Worm (Caenorhabditis elegans) whole organism, late embryonic: ENCODE data around the gene srlf-5.

Experiments used
- C08G9.2 ChIP-seq: sonication (generic microtip); optimal IDR thresholded peaks from 2 replicates; lab custom pipeline; 2016; ENCODE audit warnings: mild to moderate bottlenecking, missing genetic modification characterization, moderate library complexity, missing compliant biosample characterization
- C38D4.7 ChIP-seq: fragments of 200-800 bp; sonication (Bioruptor generic); optimal IDR thresholded peaks from 2 replicates; lab custom pipeline; 2018; ENCODE audit warnings: mild to moderate bottlenecking, missing genetic modification characterization, moderate library complexity, missing compliant biosample characterization
- F13H6.1 ChIP-seq: sonication (generic microtip); optimal IDR thresholded peaks from 2 replicates; lab custom pipeline; 2016; ENCODE audit warnings: missing genetic modification characterization, missing compliant biosample characterization
- K02D7.2 ChIP-seq: sonication (generic microtip); optimal IDR thresholded peaks from 2 replicates; lab custom pipeline; 2017; ENCODE audit warnings: mild to moderate bottlenecking, missing genetic modification characterization, missing compliant biosample characterization
- T23F11.4 ChIP-seq: fragments of 200-800 bp; sonication (Bioruptor generic); optimal IDR thresholded peaks from 2 replicates; lab custom pipeline; 2018; ENCODE audit warnings: mild to moderate bottlenecking, missing genetic modification characterization, missing compliant biosample characterization
- ahr-1 ChIP-seq: sonication (generic microtip); optimal IDR thresholded peaks from 2 replicates; lab custom pipeline; 2016; ENCODE audit warnings: missing genetic modification characterization, missing compliant biosample characterization
- ceh-14 ChIP-seq: sonication (generic microtip); optimal IDR thresholded peaks from 2 replicates; lab custom pipeline; 2016; ENCODE audit warnings: missing genotype, missing genetic modification characterization, missing compliant biosample characterization
- ceh-18 ChIP-seq: sonication (generic microtip); optimal IDR thresholded peaks from 2 replicates; lab custom pipeline; 2016; ENCODE audit warnings: missing genetic modification characterization, missing compliant biosample characterization
- ceh-19 ChIP-seq: fragments of 200-800 bp; sonication (Bioruptor generic); optimal IDR thresholded peaks from 2 replicates; lab custom pipeline; 2018; ENCODE audit warnings: mild to moderate bottlenecking, missing genetic modification characterization, missing compliant biosample characterization
- ceh-2 ChIP-seq: sonication (generic microtip); optimal IDR thresholded peaks from 2 replicates; lab custom pipeline; 2016; ENCODE audit warnings: missing genotype, missing genetic modification characterization, missing compliant biosample characterization
- ceh-31 ChIP-seq: sonication (generic microtip); optimal IDR thresholded peaks from 2 replicates; lab custom pipeline; 2016; ENCODE audit warnings: missing genetic modification characterization, missing compliant biosample characterization
- ceh-34 ChIP-seq: sonication (generic microtip); optimal IDR thresholded peaks from 2 replicates; lab custom pipeline; 2016; ENCODE audit warnings: mild to moderate bottlenecking, missing genetic modification characterization, missing compliant biosample characterization
- ceh-48 ChIP-seq: sonication (generic microtip); optimal IDR thresholded peaks from 2 replicates; lab custom pipeline; 2016; ENCODE audit warnings: missing genetic modification characterization, inconsistent platforms, missing compliant biosample characterization
- ceh-6 ChIP-seq: fragments of 200-800 bp; sonication (Bioruptor generic); optimal IDR thresholded peaks from 2 replicates; lab custom pipeline; 2018; ENCODE audit warnings: mild to moderate bottlenecking, missing genetic modification characterization, missing compliant biosample characterization
- ceh-9 ChIP-seq: sonication (generic microtip); optimal IDR thresholded peaks from 2 replicates; lab custom pipeline; 2016; ENCODE audit warnings: mild to moderate bottlenecking, missing genetic modification characterization, inconsistent platforms, missing compliant biosample characterization
- che-1 ChIP-seq: sonication (generic microtip); optimal IDR thresholded peaks from 2 replicates; lab custom pipeline; 2016; ENCODE audit warnings: mild to moderate bottlenecking, missing genetic modification characterization, missing compliant biosample characterization
- dmd-4 ChIP-seq: sonication (generic microtip); optimal IDR thresholded peaks from 2 replicates; lab custom pipeline; 2016; ENCODE audit warnings: borderline replicate concordance, missing genetic modification characterization, missing compliant biosample characterization
- dve-1 ChIP-seq: sonication (generic microtip); optimal IDR thresholded peaks from 2 replicates; lab custom pipeline; 2017; ENCODE audit warnings: antibody characterized with exemption, mild to moderate bottlenecking, missing genetic modification characterization, missing compliant biosample characterization
- elt-2 ChIP-seq: sonication (generic microtip); optimal IDR thresholded peaks from 2 replicates; lab custom pipeline; 2016; ENCODE audit warnings: missing genetic modification reagents, missing genetic modification characterization, missing compliant biosample characterization
- fax-1 ChIP-seq: sonication (generic microtip); optimal IDR thresholded peaks from 2 replicates; lab custom pipeline; 2016; ENCODE audit warnings: missing genotype, missing genetic modification characterization, missing compliant biosample characterization
- hlh-13 ChIP-seq: fragments of 200-800 bp; sonication (Bioruptor generic); optimal IDR thresholded peaks from 2 replicates; lab custom pipeline; 2018; ENCODE audit warnings: mild to moderate bottlenecking, missing genetic modification characterization, missing compliant biosample characterization
- hlh-30 ChIP-seq: sonication (generic microtip); optimal IDR thresholded peaks from 2 replicates; lab custom pipeline; 2017; ENCODE audit warnings: antibody characterized with exemption, missing genetic modification characterization, missing compliant biosample characterization; ENCODE audit not compliant: insufficient read depth
- lim-6 ChIP-seq: sonication (generic microtip); optimal IDR thresholded peaks from 2 replicates; lab custom pipeline; 2016; ENCODE audit warnings: missing genetic modification characterization, missing compliant biosample characterization
- lin-11 ChIP-seq: fragments of 200-800 bp; sonication (Bioruptor generic); optimal IDR thresholded peaks from 2 replicates; lab custom pipeline; 2018; ENCODE audit warnings: mild to moderate bottlenecking, missing genetic modification characterization, missing compliant biosample characterization
- madf-2 ChIP-seq: sonication (generic microtip); optimal IDR thresholded peaks from 2 replicates; lab custom pipeline; 2017; ENCODE audit warnings: missing genetic modification characterization, missing compliant biosample characterization
- mec-3 ChIP-seq: sonication (generic microtip); optimal IDR thresholded peaks from 2 replicates; lab custom pipeline; 2016; ENCODE audit warnings: borderline replicate concordance, missing genetic modification characterization, missing compliant biosample characterization
- nhr-11 ChIP-seq: fragments of 150-350 bp; optimal IDR thresholded peaks from 2 replicates; lab custom pipeline; 2014; ENCODE audit warnings: missing biosample characterization, missing genetic modification characterization
- npax-4 ChIP-seq: sonication (generic microtip); optimal IDR thresholded peaks from 2 replicates; lab custom pipeline; 2016; ENCODE audit warnings: missing genetic modification characterization, missing compliant biosample characterization
- pag-3 ChIP-seq: sonication (generic microtip); optimal IDR thresholded peaks from 2 replicates; lab custom pipeline; 2016; ENCODE audit warnings: missing compliant biosample characterization, missing genetic modification characterization, borderline replicate concordance
- pat-9 ChIP-seq: fragments of 200-800 bp; sonication (Bioruptor generic); optimal IDR thresholded peaks from 2 replicates; lab custom pipeline; 2018; ENCODE audit warnings: mild to moderate bottlenecking, missing genetic modification characterization, moderate library complexity, missing compliant biosample characterization
- pax-1 ChIP-seq: fragments of 150-350 bp; optimal IDR thresholded peaks from 2 replicates; lab custom pipeline; 2014; ENCODE audit warnings: missing biosample characterization, missing genetic modification characterization
- pha-2 ChIP-seq: sonication (generic microtip); optimal IDR thresholded peaks from 2 replicates; lab custom pipeline; 2017; ENCODE audit warnings: mild to moderate bottlenecking, missing genetic modification characterization, missing compliant biosample characterization
- pqm-1 ChIP-seq: sonication (generic microtip); optimal IDR thresholded peaks from 2 replicates; lab custom pipeline; 2016; ENCODE audit warnings: missing genetic modification characterization, missing compliant biosample characterization
- rnt-1 ChIP-seq: sonication (generic microtip); optimal IDR thresholded peaks from 2 replicates; lab custom pipeline; 2016; ENCODE audit warnings: missing genetic modification characterization, missing compliant biosample characterization
- sox-2 ChIP-seq: fragments of 200-800 bp; sonication (Bioruptor generic); IDR thresholded peaks from 2 replicates; pipeline ENCODE4 v1.3.6; 2022; ENCODE audit warnings: missing genetic modification reagents, missing genetic modification characterization, missing compliant biosample characterization
- tbx-7 ChIP-seq: sonication (generic microtip); optimal IDR thresholded peaks from 2 replicates; lab custom pipeline; 2016; ENCODE audit warnings: missing genotype, missing genetic modification characterization, missing compliant biosample characterization
- unc-3 ChIP-seq, 2 experiments: fragments of 200-800 bp in 1 of 2; sonication (Bioruptor generic) in 1 of 2; sonication (generic microtip) in 1 of 2; conservative IDR thresholded peaks in 1 of 2; optimal IDR thresholded peaks in 1 of 2; 2 replicates each; pipeline versions ENCODE4 v1.3.6 to Lab custom; 2016 to 2022; ENCODE audit warnings: missing compliant biosample characterization in 2 of 2, missing genetic modification characterization in 2 of 2, missing genetic modification reagents in 1 of 2
- unc-42 ChIP-seq: sonication (generic microtip); optimal IDR thresholded peaks from 2 replicates; lab custom pipeline; 2016; ENCODE audit warnings: missing genotype, missing genetic modification characterization, missing compliant biosample characterization
- unc-86 ChIP-seq: sonication (generic microtip); optimal IDR thresholded peaks from 2 replicates; lab custom pipeline; 2016; ENCODE audit warnings: missing genetic modification characterization, missing compliant biosample characterization
- ztf-16 ChIP-seq: sonication (generic microtip); optimal IDR thresholded peaks from 2 replicates; lab custom pipeline; 2017; ENCODE audit warnings: missing genetic modification characterization, missing compliant biosample characterization

srlf-5 gene

DNA sequence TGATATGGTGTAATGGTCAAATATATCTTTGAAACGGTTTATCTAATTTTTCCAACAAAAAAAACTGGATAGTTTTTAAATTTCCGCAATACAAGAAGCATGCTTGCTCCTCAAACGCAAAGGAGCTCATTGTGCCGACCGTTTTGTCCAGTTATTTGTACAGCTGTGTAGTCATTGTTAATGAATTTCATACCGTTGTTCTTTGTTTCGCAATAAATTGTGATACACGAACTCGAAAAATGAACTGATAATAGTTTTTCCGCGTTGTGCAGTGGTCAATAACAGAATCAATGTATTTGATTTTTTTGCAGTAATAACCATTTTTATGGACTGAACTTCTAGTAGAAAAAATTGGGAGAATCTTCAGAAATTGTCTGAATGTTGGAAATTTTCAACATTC lies 27.7 kb downstream of the srlf-5 start:
- no peak for TF ChIP-seq tbx-7 (tag; lab: Kevin White, UChicago)
- TF ChIP-seq pag-3 (tag; lab: Kevin White, UChicago), result no peak
- no peak for TF ChIP-seq ceh-2 (tag; lab: Kevin White, UChicago)
- TF ChIP-seq F13H6.1 (tag; lab: Kevin White, UChicago), result no peak
- no peak for TF ChIP-seq ceh-9 (tag; lab: Kevin White, UChicago)
- TF ChIP-seq lin-11 (tag; lab: Kevin White, UChicago), result no peak
- no peak for TF ChIP-seq mec-3 (tag; lab: Kevin White, UChicago)
- no peak for TF ChIP-seq lim-6
- TF ChIP-seq C08G9.2 (tag; lab: Kevin White, UChicago), result no peak
- TF ChIP-seq ceh-48 (tag; lab: Kevin White, UChicago), result no peak
- no peak for TF ChIP-seq dve-1 (tag; lab: Kevin White, UChicago)
- TF ChIP-seq fax-1 (tag; lab: Kevin White, UChicago), result no peak
- TF ChIP-seq unc-42 (tag; lab: Kevin White, UChicago), result no peak
- no peak for TF ChIP-seq elt-2 (tag; lab: Kevin White, UChicago)
- no peak for TF ChIP-seq ahr-1 (tag; lab: Kevin White, UChicago)
- TF ChIP-seq unc-3 (GFP tag; conservative IDR thresholded peaks at IDR 0.05; lab: Robert Waterston, UW), result no peak
- no peak for TF ChIP-seq unc-3 (tag; optimal IDR thresholded peaks at IDR 0.05; lab: Kevin White, UChicago)
- TF ChIP-seq npax-4 (tag; lab: Kevin White, UChicago), result no peak
- no peak for TF ChIP-seq nhr-11
- TF ChIP-seq pqm-1, result no peak

DNA sequence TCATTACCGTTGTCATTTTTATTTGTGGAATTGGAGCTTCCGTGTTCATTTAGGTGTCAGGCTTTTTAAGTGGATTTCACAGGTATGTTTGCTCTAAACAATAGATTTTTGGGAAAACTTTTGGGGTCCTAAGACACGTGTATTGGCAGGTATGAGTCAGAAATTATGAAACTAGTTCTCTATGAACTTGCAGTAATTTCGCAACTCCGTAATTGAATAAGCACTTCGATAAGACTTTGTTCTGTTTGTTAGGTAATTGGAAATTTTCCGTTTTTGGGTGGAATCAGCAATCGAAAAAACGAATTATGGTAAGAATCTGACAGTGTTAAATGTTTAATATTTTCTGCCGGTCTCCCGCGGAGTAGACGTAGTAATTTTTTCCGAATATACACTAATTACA lies 29.4 kb downstream of the srlf-5 start:
- TF ChIP-seq ceh-14 (tag; lab: Kevin White, UChicago) (no peak), K02D7.2 (tag; lab: Kevin White, UChicago) (no peak), hlh-13 (GFP tag; lab: Kevin White, UChicago) (no peak), fax-1 (tag; lab: Kevin White, UChicago) (no peak), ceh-19 (no peak)

DNA sequence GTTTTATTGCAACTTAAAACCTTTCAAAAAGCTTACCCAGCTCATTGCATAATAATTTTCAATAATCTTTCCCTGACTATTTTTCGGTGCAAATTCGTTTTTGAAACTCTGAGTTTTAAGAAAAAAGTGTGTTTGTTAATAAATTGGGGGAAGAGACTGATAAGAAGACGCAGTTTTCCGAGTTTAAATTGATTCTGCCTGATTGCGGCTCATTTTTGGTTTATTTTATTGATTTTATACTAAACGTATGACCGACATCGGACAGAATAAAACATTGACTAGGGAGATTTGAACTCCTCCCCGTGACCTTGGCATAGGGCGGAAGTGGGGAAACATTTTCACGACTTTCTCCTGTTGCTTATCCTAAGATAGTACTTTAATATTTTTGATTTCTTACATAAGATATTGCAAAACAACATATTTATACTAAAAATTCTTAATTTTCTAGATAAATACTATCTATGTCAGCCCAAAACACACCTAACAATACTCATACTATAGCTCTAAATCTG lies 30.1 kb downstream of the srlf-5 start, which contains the start of gene K08D8.7:
Gene K08D8.7 (plus strand): TSS at position 462 of the 512 bp plus-strand sequence.
- TF ChIP-seq ceh-18 (tag; lab: Kevin White, UChicago) (no peak), ceh-14 (tag; lab: Kevin White, UChicago) (no peak), dmd-4 (tag; lab: Kevin White, UChicago) (no peak), rnt-1 (tag; lab: Kevin White, UChicago) (no peak), sox-2 (GFP tag; lab: Robert Waterston, UW) (no peak), hlh-13 (GFP tag; lab: Kevin White, UChicago) (no peak), madf-2 (no peak), tbx-7 (tag; lab: Kevin White, UChicago) (no peak), ceh-34 (tag; lab: Kevin White, UChicago) (no peak), C38D4.7 (GFP tag; lab: Kevin White, UChicago) (no peak), nhr-11 (no peak), mec-3 (tag; lab: Kevin White, UChicago) (no peak), C08G9.2 (tag; lab: Kevin White, UChicago) (no peak), ztf-16 (tag; lab: Kevin White, UChicago) (no peak), pqm-1 (no peak), ahr-1 (tag; lab: Kevin White, UChicago) (no peak), hlh-30 (tag; lab: Kevin White, UChicago) (no peak), T23F11.4 (GFP tag; lab: Kevin White, UChicago) (no peak), pax-1 (tag; lab: Kevin White, UChicago) (no peak)

DNA sequence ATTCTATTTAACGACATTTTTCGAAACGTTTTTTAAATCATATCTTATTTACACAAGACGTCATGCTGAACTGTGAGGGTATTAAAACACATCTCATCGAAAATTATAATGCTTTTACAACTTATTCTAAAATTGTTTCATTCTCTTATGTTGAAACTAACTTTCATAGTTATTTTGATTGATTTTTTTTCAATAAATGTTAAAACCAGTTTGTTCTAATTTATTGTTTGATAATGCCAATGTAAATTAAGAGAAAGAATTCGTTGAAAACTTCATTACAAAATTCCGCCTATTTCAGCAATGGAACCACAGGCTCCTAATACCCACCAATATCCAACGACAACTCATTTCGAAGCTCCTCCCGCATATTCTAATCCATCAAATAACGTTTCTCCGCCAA lies 31.5 kb downstream of the srlf-5 start, which contains the start of gene K08D8.11:
Gene K08D8.11 (plus strand): TSS at position 301 of the 400 bp plus-strand sequence.
- TF ChIP-seq fax-1 (tag; lab: Kevin White, UChicago) (no peak), pax-1 (tag; lab: Kevin White, UChicago) (no peak), F13H6.1 (tag; lab: Kevin White, UChicago) (no peak), ceh-9 (tag; lab: Kevin White, UChicago) (no peak), pat-9 (tag; lab: Kevin White, UChicago) (no peak), pha-2 (tag; lab: Kevin White, UChicago) (no peak), che-1 (tag; lab: Kevin White, UChicago) (no peak), hlh-13 (GFP tag; lab: Kevin White, UChicago) (no peak), unc-86 (tag; lab: Kevin White, UChicago) (no peak), ceh-6 (GFP tag; lab: Kevin White, UChicago) (no peak), nhr-11 (no peak), T23F11.4 (GFP tag; lab: Kevin White, UChicago) (no peak), unc-3 (GFP tag; conservative IDR thresholded peaks at IDR 0.05; lab: Robert Waterston, UW) (no peak), unc-3 (tag; optimal IDR thresholded peaks at IDR 0.05; lab: Kevin White, UChicago) (no peak), pag-3 (tag; lab: Kevin White, UChicago) (no peak), ceh-31 (tag; lab: Kevin White, UChicago) (no peak)
- TF ChIP-seq, all 69 proteins: peak for 0
